Worm (Caenorhabditis elegans) whole organism, L4 larva: ENCODE data around the gene F09G8.7.

Experiments used
- F26F4.8 ChIP-seq: fragments of 200-800 bp; sonication (Bioruptor generic); conservative IDR thresholded peaks from 2 replicates; pipeline ENCODE4 v1.3.6; 2022; ENCODE audit warnings: missing genetic modification characterization, missing compliant biosample characterization
- T26A8.4 ChIP-seq: fragments of 200-800 bp; sonication (Bioruptor generic); IDR thresholded peaks from 2 replicates; pipeline ENCODE4 v1.3.6; 2022; ENCODE audit warnings: missing genetic modification characterization, missing compliant biosample characterization
- Y105C5A.15 ChIP-seq: fragments of 200-800 bp; sonication (Bioruptor generic); IDR thresholded peaks from 2 replicates; pipeline ENCODE4 v1.3.6; 2022; ENCODE audit warnings: missing genetic modification characterization, missing compliant biosample characterization
- Y48G9A.11 ChIP-seq: fragments of 200-800 bp; sonication (Bioruptor generic); IDR thresholded peaks from 2 replicates; pipeline ENCODE4 v1.3.6; 2022; ENCODE audit warnings: missing genetic modification reagents, missing genetic modification characterization, missing compliant biosample characterization
- Y5F2A.4 ChIP-seq: fragments of 200-800 bp; sonication (Bioruptor generic); optimal IDR thresholded peaks from 2 replicates; lab custom pipeline; 2018; ENCODE audit warnings: mild to moderate bottlenecking, missing genetic modification characterization, missing compliant biosample characterization
- Y75B8A.6 ChIP-seq: fragments of 200-800 bp; sonication (Bioruptor generic); IDR thresholded peaks from 2 replicates; pipeline ENCODE4 v1.3.6; 2022; ENCODE audit warnings: missing genetic modification reagents, missing genetic modification characterization, missing compliant biosample characterization
- aha-1 ChIP-seq: fragments of 150-350 bp; peaks from one replicate; lab custom pipeline; 2014; ENCODE audit warnings: missing biosample characterization, missing genetic modification characterization
- ama-1 ChIP-seq: fragments of 150-350 bp; optimal IDR thresholded peaks from 2 replicates; lab custom pipeline; 2014; ENCODE audit warnings: inconsistent platforms, mixed read lengths
- ceh-82 ChIP-seq: sonication (generic microtip); optimal IDR thresholded peaks from 2 replicates; lab custom pipeline; 2017; ENCODE audit warnings: missing biosample characterization, missing genetic modification characterization
- daf-19 ChIP-seq: fragments of 200-800 bp; sonication (Bioruptor generic); conservative IDR thresholded peaks from 2 replicates; pipeline ENCODE4 v1.3.6; 2022; ENCODE audit warnings: missing genetic modification characterization, missing compliant biosample characterization
- dpl-1 ChIP-seq: fragments of 150-350 bp; optimal IDR thresholded peaks from 2 replicates; lab custom pipeline; 2014; ENCODE audit warnings: missing biosample characterization, missing genetic modification reagents, missing genetic modification characterization
- duxl-1 ChIP-seq: sonication (generic microtip); optimal IDR thresholded peaks from 2 replicates; lab custom pipeline; 2016; ENCODE audit warnings: mild to moderate bottlenecking, missing genetic modification characterization, moderate library complexity, missing compliant biosample characterization; ENCODE audit not compliant: poor library complexity
- dve-1 ChIP-seq: sonication (generic microtip); optimal IDR thresholded peaks from 2 replicates; lab custom pipeline; 2017; ENCODE audit warnings: antibody characterized with exemption, mild to moderate bottlenecking, missing genetic modification characterization, missing compliant biosample characterization; ENCODE audit not compliant: insufficient read depth
- egl-27 ChIP-seq: sonication (generic microtip); optimal IDR thresholded peaks from 3 replicates; lab custom pipeline; 2017; ENCODE audit warnings: missing biosample characterization, missing genetic modification reagents, missing genetic modification characterization
- egl-43 ChIP-seq: fragments of 200-800 bp; sonication (Bioruptor generic); IDR thresholded peaks from 2 replicates; pipeline ENCODE4 v1.3.6; 2022; ENCODE audit warnings: missing genetic modification reagents, missing genetic modification characterization, missing compliant biosample characterization
- fos-1 ChIP-seq: fragments of 150-350 bp; optimal IDR thresholded peaks from 2 replicates; lab custom pipeline; 2014; ENCODE audit warnings: missing biosample characterization, missing genetic modification characterization
- gei-8 ChIP-seq: fragments of 200-800 bp; sonication (Bioruptor generic); optimal IDR thresholded peaks from 2 replicates; lab custom pipeline; 2018; ENCODE audit warnings: mild to moderate bottlenecking, missing genetic modification characterization, missing compliant biosample characterization
- hif-1 ChIP-seq, 2 experiments: sonication (generic microtip); optimal IDR thresholded peaks; 2 replicates each; lab custom pipeline; 2016 to 2017; ENCODE audit warnings: missing compliant biosample characterization in 2 of 2, missing genetic modification characterization in 2 of 2, missing genetic modification reagents in 2 of 2, missing genotype in 2 of 2, mild to moderate bottlenecking in 1 of 2
- lim-7 ChIP-seq: fragments of 200-800 bp; sonication (Bioruptor generic); IDR thresholded peaks from 2 replicates; pipeline ENCODE4 v1.3.6; 2022; ENCODE audit warnings: missing genetic modification characterization, missing compliant biosample characterization
- lin-13 ChIP-seq: fragments of 150-350 bp; optimal IDR thresholded peaks from 2 replicates; lab custom pipeline; 2014; ENCODE audit warnings: missing biosample characterization, missing genetic modification reagents, missing genetic modification characterization
- lin-38 ChIP-seq: fragments of 200-800 bp; sonication (Bioruptor generic); IDR thresholded peaks from 2 replicates; pipeline ENCODE4 v1.3.6; 2022; ENCODE audit warnings: missing genetic modification reagents, missing genetic modification characterization, missing compliant biosample characterization
- mdt-29 ChIP-seq: fragments of 200-800 bp; sonication (Bioruptor generic); IDR thresholded peaks from 2 replicates; pipeline ENCODE4 v1.3.6; 2022; ENCODE audit warnings: missing genetic modification reagents, missing genetic modification characterization, missing compliant biosample characterization
- mes-2 ChIP-seq: sonication (generic microtip); optimal IDR thresholded peaks from 2 replicates; lab custom pipeline; 2016; ENCODE audit warnings: missing genotype, mild to moderate bottlenecking, missing genetic modification characterization, missing compliant biosample characterization; ENCODE audit not compliant: poor library complexity, severe bottlenecking
- mxl-2 ChIP-seq: fragments of 200-800 bp; sonication (Bioruptor generic); conservative IDR thresholded peaks from 2 replicates; pipeline ENCODE4 v1.3.6; 2022; ENCODE audit warnings: missing genetic modification reagents, missing genetic modification characterization, missing compliant biosample characterization
- mxl-3 ChIP-seq: fragments of 200-800 bp; sonication (Bioruptor generic); optimal IDR thresholded peaks from 2 replicates; lab custom pipeline; 2018; ENCODE audit warnings: mild to moderate bottlenecking, missing genetic modification characterization, missing compliant biosample characterization
- nhr-25 ChIP-seq: sonication (generic microtip); optimal IDR thresholded peaks from 2 replicates; lab custom pipeline; 2017; ENCODE audit warnings: missing genetic modification characterization, mild to moderate bottlenecking, missing compliant biosample characterization, antibody characterized with exemption, moderate library complexity, borderline replicate concordance; ENCODE audit not compliant: insufficient read depth
- nhr-28 ChIP-seq: fragments of 150-350 bp; optimal IDR thresholded peaks from 2 replicates; lab custom pipeline; 2014; ENCODE audit warnings: missing biosample characterization, missing genetic modification characterization
- nhr-41 ChIP-seq: fragments of 200-800 bp; sonication (Bioruptor generic); IDR thresholded peaks from 2 replicates; pipeline ENCODE4 v1.3.6; 2022; ENCODE audit warnings: missing genetic modification reagents, missing genetic modification characterization, missing compliant biosample characterization
- nhr-6 ChIP-seq: fragments of 150-350 bp; optimal IDR thresholded peaks from 2 replicates; lab custom pipeline; 2014; ENCODE audit warnings: missing biosample characterization, missing genetic modification characterization
- nhr-77 ChIP-seq: fragments of 150-350 bp; optimal IDR thresholded peaks from 2 replicates; lab custom pipeline; 2014; ENCODE audit warnings: missing biosample characterization, missing genetic modification characterization
- pha-4 ChIP-seq, 2 experiments: fragments of 150-350 bp in 1 of 2; fragments of 200-800 bp in 1 of 2; sonication (Bioruptor generic) in 1 of 2; IDR thresholded peaks in 1 of 2; optimal IDR thresholded peaks in 1 of 2; 2 replicates each; pipeline versions ENCODE4 v1.3.6 to Lab custom; 2014 to 2022; ENCODE audit warnings: missing genetic modification characterization in 2 of 2, missing genetic modification reagents in 2 of 2, missing biosample characterization in 1 of 2, missing compliant biosample characterization in 1 of 2
- saeg-2 ChIP-seq: fragments of 200-800 bp; sonication (Bioruptor generic); IDR thresholded peaks from 2 replicates; pipeline ENCODE4 v1.3.6; 2022; ENCODE audit warnings: missing genetic modification reagents, missing genetic modification characterization, missing compliant biosample characterization
- sdz-12 ChIP-seq: fragments of 200-800 bp; sonication (Bioruptor generic); optimal IDR thresholded peaks from 2 replicates; lab custom pipeline; 2018; ENCODE audit warnings: mild to moderate bottlenecking, missing genetic modification characterization, missing compliant biosample characterization
- set-16 ChIP-seq: fragments of 200-800 bp; sonication (Bioruptor generic); IDR thresholded peaks from 2 replicates; pipeline ENCODE4 v1.3.6; 2022; ENCODE audit warnings: missing genetic modification reagents, missing genetic modification characterization, missing compliant biosample characterization
- spr-1 ChIP-seq: sonication (generic microtip); optimal IDR thresholded peaks from 2 replicates; lab custom pipeline; 2016; ENCODE audit warnings: mild to moderate bottlenecking, missing genetic modification characterization, missing compliant biosample characterization
- tra-1 ChIP-seq: fragments of 200-800 bp; sonication (Bioruptor generic); IDR thresholded peaks from 2 replicates; pipeline ENCODE4 v1.3.6; 2022; ENCODE audit warnings: missing genetic modification reagents, missing genetic modification characterization, missing compliant biosample characterization
- unc-130 ChIP-seq: sonication (generic microtip); optimal IDR thresholded peaks from 2 replicates; lab custom pipeline; 2016; ENCODE audit warnings: missing genetic modification reagents, missing genetic modification characterization, missing compliant biosample characterization
- vab-7 ChIP-seq: fragments of 200-800 bp; sonication (Bioruptor generic); IDR thresholded peaks from 2 replicates; pipeline ENCODE4 v1.3.6; 2022; ENCODE audit warnings: missing genetic modification reagents, missing genetic modification characterization, missing compliant biosample characterization
- zip-2 ChIP-seq: fragments of 150-350 bp; optimal IDR thresholded peaks from 2 replicates; lab custom pipeline; 2014; ENCODE audit warnings: missing biosample characterization, missing genetic modification characterization
- ztf-7 ChIP-seq: fragments of 150-350 bp; optimal IDR thresholded peaks from 2 replicates; lab custom pipeline; 2014; ENCODE audit warnings: missing biosample characterization, missing genetic modification characterization

The F09G8.7 gene

ce11 chrIII:8262599-8262998 lies 5.6 kb downstream of the F09G8.7 start:
- TF ChIP-seq mes-2 (tag; lab: Kevin White, UChicago) (peak; percentile 10), dve-1 (tag; lab: Kevin White, UChicago) (no peak), sdz-12 (GFP tag; lab: Kevin White, UChicago) (peak; percentile 51), egl-43 (GFP tag; lab: Robert Waterston, UW) (0 out of 2 replicates have a peak, but pooled peaks have one; percentile 17), lin-38 (GFP tag; lab: Robert Waterston, UW) (0 out of 2 replicates have a peak, but pooled peaks have one; percentile 15), Y105C5A.15 (no peak), tra-1 (GFP tag; lab: Robert Waterston, UW) (no peak), set-16 (GFP tag; lab: Robert Waterston, UW) (peak; percentile 98)

- no peak for TF ChIP-seq nhr-41 (GFP tag; lab: Robert Waterston, UW)
- TF ChIP-seq lim-7 (GFP tag; lab: Robert Waterston, UW) = no peak
- TF ChIP-seq nhr-28 = no peak
- TF ChIP-seq mdt-29 = no peak
- no peak for TF ChIP-seq zip-2 (tag; lab: Kevin White, UChicago)
- TF ChIP-seq mxl-2 (GFP tag; lab: Robert Waterston, UW) = no peak
These were observed 10.1 kb downstream of the F09G8.7 start, which contains the start of gene ncr-2 for ce11 chrIII:8258045-8258444. TSS of gene ncr-2 (plus strand) at chrIII:8258345.

ce11 chrIII:8254938-8255337 lies 13.2 kb downstream of the F09G8.7 start, which contains the start of gene F09G8.5:
TSS of gene F09G8.5 (plus strand) at chrIII:8254975.
- TF ChIP-seq sdz-12 (GFP tag; lab: Kevin White, UChicago) = no peak
- no peak for TF ChIP-seq fos-1
- TF ChIP-seq ama-1 (lab: Kevin White, UChicago) = no peak

ce11 chrIII:8250007-8250683 lies 18.0 kb downstream of the F09G8.7 start, which contains the start of gene knl-1:
TSS of gene knl-1 (plus strand) at chrIII:8250632.
- TF ChIP-seq unc-130 (GFP tag; lab: Kevin White, UChicago) (peak; percentile 97), vab-7 (GFP tag; lab: Robert Waterston, UW) (peak; percentile 34; the same call in 1 of the 2 replicates), aha-1 (tag; lab: Kevin White, UChicago) (peak; percentile 84), hif-1 (tag; optimal IDR thresholded peaks at IDR 0.05; lab: Kevin White, UChicago) (peak in 1 of 2 experiments; percentile 69), ceh-82 (no peak), ztf-7 (tag; lab: Kevin White, UChicago) (no peak), nhr-77 (tag; lab: Kevin White, UChicago) (peak; percentile 14), dpl-1 (peak; percentile 75), mes-2 (tag; lab: Kevin White, UChicago) (peak; percentile 88), nhr-6 (tag; lab: Kevin White, UChicago) (no peak), nhr-25 (tag; lab: Kevin White, UChicago) (peak; percentile 19), mxl-3 (GFP tag; lab: Kevin White, UChicago) (no peak), lin-38 (GFP tag; lab: Robert Waterston, UW) (peak; percentile 94), fos-1 (no peak), lin-13 (GFP tag; lab: Kevin White, UChicago) (peak; percentile 69), pha-4 (GFP tag; IDR thresholded peaks at IDR 0.05; lab: Robert Waterston, UW) (no peak), pha-4 (tag; optimal IDR thresholded peaks at IDR 0.05; lab: Kevin White, UChicago) (peak; percentile 85), Y48G9A.11 (GFP tag; lab: Robert Waterston, UW) (peak; percentile 48; the same call in 1 of the 2 replicates)

- TF ChIP-seq Y75B8A.6 (no peak), saeg-2 (GFP tag; lab: Robert Waterston, UW) (no peak), gei-8 (no peak), F26F4.8 (no peak), Y5F2A.4 (GFP tag; lab: Kevin White, UChicago) (no peak), lin-13 (GFP tag; lab: Kevin White, UChicago) (no peak), duxl-1 (tag; lab: Kevin White, UChicago) (no peak), lin-38 (GFP tag; lab: Robert Waterston, UW) (no peak), spr-1 (no peak), vab-7 (GFP tag; lab: Robert Waterston, UW) (no peak), Y105C5A.15 (no peak), tra-1 (GFP tag; lab: Robert Waterston, UW) (no peak), T26A8.4 (GFP tag; lab: Robert Waterston, UW) (no peak), fos-1 (no peak), daf-19 (GFP tag; lab: Robert Waterston, UW) (no peak), egl-27 (tag; lab: Kevin White, UChicago) (no peak)
These were observed 18.8 kb downstream of the F09G8.7 start, which contains the start of the genes C02F5.10 and C02F5.2 for ce11 chrIII:8249381-8249780. TSS of gene C02F5.10 (minus strand) at chrIII:8249481. TSS of gene C02F5.2 (plus strand) at chrIII:8249619.
